Worm (Caenorhabditis elegans) whole organism, early embryonic: ENCODE data around the gene W07G1.7.

Experiments used
- B0310.2 ChIP-seq: sonication (generic microtip); optimal IDR thresholded peaks from 2 replicates; lab custom pipeline; 2016; ENCODE audit warnings: mild to moderate bottlenecking, missing genetic modification characterization, missing compliant biosample characterization
- ama-1 ChIP-seq: fragments of 150-350 bp; optimal IDR thresholded peaks from 2 replicates; lab custom pipeline; 2014
- ceh-13 ChIP-seq: fragments of 200-800 bp; sonication (Bioruptor generic); optimal IDR thresholded peaks from 2 replicates; lab custom pipeline; 2018; ENCODE audit warnings: mild to moderate bottlenecking, missing genetic modification characterization, missing compliant biosample characterization
- ceh-36 ChIP-seq: sonication (generic microtip); optimal IDR thresholded peaks from 2 replicates; lab custom pipeline; 2016; ENCODE audit warnings: missing genetic modification characterization, inconsistent platforms, missing compliant biosample characterization
- ets-7 ChIP-seq: sonication (generic microtip); optimal IDR thresholded peaks from 2 replicates; lab custom pipeline; 2016; ENCODE audit warnings: missing genotype, missing genetic modification characterization, missing compliant biosample characterization
- hmbx-1 ChIP-seq: sonication (generic microtip); optimal IDR thresholded peaks from 2 replicates; lab custom pipeline; 2016; ENCODE audit warnings: mild to moderate bottlenecking, missing genetic modification characterization, missing compliant biosample characterization
- hmg-4 ChIP-seq: fragments of 200-800 bp; sonication (Bioruptor generic); optimal IDR thresholded peaks from 2 replicates; lab custom pipeline; 2018; ENCODE audit warnings: mild to moderate bottlenecking, missing genetic modification characterization, missing compliant biosample characterization
- hnd-1 ChIP-seq: sonication (generic microtip); optimal IDR thresholded peaks from 2 replicates; lab custom pipeline; 2016; ENCODE audit warnings: missing genetic modification characterization, missing compliant biosample characterization
- tbx-37 ChIP-seq: fragments of 200-800 bp; sonication (Bioruptor generic); conservative IDR thresholded peaks from 2 replicates; pipeline ENCODE4 v1.3.6; 2022; ENCODE audit warnings: missing genetic modification reagents, missing genetic modification characterization, missing compliant biosample characterization

DNA sequence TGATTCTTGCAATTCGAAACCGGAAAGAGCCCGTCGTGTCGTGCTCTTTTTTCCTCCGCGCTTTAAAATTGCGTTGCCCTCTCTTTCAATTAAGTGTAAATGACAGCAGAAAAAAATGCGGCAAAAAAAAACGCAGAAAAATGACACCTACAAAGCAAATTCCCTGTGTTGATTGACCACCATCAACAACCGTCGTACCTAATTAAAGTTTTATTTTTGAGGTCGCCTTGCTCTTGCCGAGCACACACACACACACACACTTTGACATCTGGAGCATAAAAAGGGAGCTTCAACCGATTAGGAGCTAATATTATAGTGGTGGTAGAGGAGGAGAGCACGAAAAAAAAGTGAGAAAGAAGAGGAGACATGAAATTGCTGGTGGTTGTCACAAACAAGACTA, 30.2 kb downstream of the W07G1.7 start:
- no peak for TF ChIP-seq ceh-13
- no peak for TF ChIP-seq ceh-36 (tag; lab: Kevin White, UChicago)
- no peak for TF ChIP-seq hmbx-1 (tag; lab: Kevin White, UChicago)
- TF ChIP-seq ama-1 (lab: Kevin White, UChicago) = no peak
- TF ChIP-seq tbx-37 (GFP tag; lab: Robert Waterston, UW) = no peak
- TF ChIP-seq ets-7 (tag; lab: Kevin White, UChicago) = no peak
- TF ChIP-seq hnd-1 (tag; lab: Kevin White, UChicago) = no peak
- TF ChIP-seq hmg-4 (GFP tag; lab: Kevin White, UChicago) = no peak
- no peak for TF ChIP-seq B0310.2 (tag; lab: Kevin White, UChicago)
